Worm (Caenorhabditis elegans): Measurements from ENCODE around the gene Y37D8A.25.

The Y37D8A.25 gene

DNA sequence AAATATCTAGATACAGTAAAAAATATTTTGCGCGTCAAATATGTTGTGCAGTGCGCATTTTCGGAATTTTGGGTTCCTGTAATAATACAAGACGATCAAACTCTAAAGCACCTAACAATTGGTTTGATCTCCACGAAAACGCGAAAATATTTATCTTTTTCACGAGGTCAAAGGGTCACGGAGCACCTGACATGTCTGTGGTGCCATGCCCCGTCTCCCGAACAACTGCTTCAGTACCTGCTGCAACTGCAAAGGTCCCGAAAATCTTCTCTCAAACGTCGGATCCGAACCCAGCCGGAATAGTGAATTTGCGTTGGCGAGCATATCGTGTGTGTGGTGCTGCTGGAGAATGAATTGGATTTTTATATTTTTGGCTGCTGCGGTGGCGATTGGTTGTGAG lies at the start of gene Y37D8A.25, which contains the start of gene Y37D8A.2:
Y37D8A.25 (minus strand) TSS at position 345 of the 400 bp plus-strand sequence.
Y37D8A.2 (plus strand) TSS at position 285 of the 400 bp plus-strand sequence.
- TF ChIP-seq W03F9.2 (tag; optimal IDR thresholded peaks at IDR 0.05) (no peak), him-1 (tag; optimal IDR thresholded peaks at IDR 0.05) (no peak), dao-5 (tag; optimal IDR thresholded peaks at IDR 0.05) (no peak)

ce11 chrIII:12864648-12865047 lies 44.6 kb upstream of the Y37D8A.25 start, which contains the start of gene Y37D8A.8:
TSS of gene Y37D8A.8 (plus strand) at chrIII:12864948.
- no peak for TF ChIP-seq dao-5 (tag; optimal IDR thresholded peaks at IDR 0.05)
- no peak for TF ChIP-seq him-1 (tag; optimal IDR thresholded peaks at IDR 0.05)

- TF ChIP-seq him-1 (tag; optimal IDR thresholded peaks at IDR 0.05) (no peak), dao-5 (tag; optimal IDR thresholded peaks at IDR 0.05) (no peak), W03F9.2 (tag; optimal IDR thresholded peaks at IDR 0.05) (no peak)
These were observed 40.1 kb upstream of the Y37D8A.25 start for ce11 chrIII:12860119-12860518.

ce11 chrIII:12856628-12857027 lies 36.6 kb upstream of the Y37D8A.25 start, which contains the start of gene Y37D8A.26:
TSS of gene Y37D8A.26 (minus strand) at chrIII:12856728.
- TF ChIP-seq him-1 (tag; optimal IDR thresholded peaks at IDR 0.05) (no peak), dao-5 (tag; optimal IDR thresholded peaks at IDR 0.05) (no peak), W03F9.2 (tag; optimal IDR thresholded peaks at IDR 0.05) (no peak)

DNA sequence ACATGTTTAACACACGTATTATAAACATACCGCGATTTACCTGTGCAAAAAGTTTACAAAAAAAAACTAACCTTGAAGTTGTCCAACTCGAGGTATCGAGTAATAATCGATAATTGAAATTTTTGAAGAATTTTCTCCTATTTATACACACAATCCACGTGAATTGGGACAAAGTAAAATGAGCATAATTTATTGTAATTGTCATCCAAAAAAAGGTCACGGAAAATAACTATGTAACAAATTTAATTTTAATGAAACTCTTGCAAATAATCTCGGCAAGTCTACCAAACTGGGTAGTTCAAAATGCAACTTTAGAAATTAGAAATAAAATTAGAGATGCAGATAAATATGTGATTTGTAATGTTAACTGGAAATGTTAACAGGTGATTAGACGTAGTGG lies 35.3 kb upstream of the Y37D8A.25 start, which contains the start of gene Y37D8A.5:
Y37D8A.5 (minus strand) TSS at position 101 of the 400 bp plus-strand sequence.
- no peak for TF ChIP-seq dao-5 (tag; optimal IDR thresholded peaks at IDR 0.05)
- no peak for TF ChIP-seq W03F9.2 (tag; optimal IDR thresholded peaks at IDR 0.05)

- TF ChIP-seq W03F9.2 (tag; optimal IDR thresholded peaks at IDR 0.05) (no peak), him-1 (tag; optimal IDR thresholded peaks at IDR 0.05) (no peak), dao-5 (tag; optimal IDR thresholded peaks at IDR 0.05) (no peak)
These were observed 31.0 kb upstream of the Y37D8A.25 start for ce11 chrIII:12851034-12851433.

- no peak for TF ChIP-seq him-1 (tag; optimal IDR thresholded peaks at IDR 0.05)
- no peak for TF ChIP-seq dao-5 (tag; optimal IDR thresholded peaks at IDR 0.05)
- TF ChIP-seq W03F9.2 (tag; optimal IDR thresholded peaks at IDR 0.05), result no peak
These were observed 29.6 kb upstream of the Y37D8A.25 start for ce11 chrIII:12849691-12850090.

DNA sequence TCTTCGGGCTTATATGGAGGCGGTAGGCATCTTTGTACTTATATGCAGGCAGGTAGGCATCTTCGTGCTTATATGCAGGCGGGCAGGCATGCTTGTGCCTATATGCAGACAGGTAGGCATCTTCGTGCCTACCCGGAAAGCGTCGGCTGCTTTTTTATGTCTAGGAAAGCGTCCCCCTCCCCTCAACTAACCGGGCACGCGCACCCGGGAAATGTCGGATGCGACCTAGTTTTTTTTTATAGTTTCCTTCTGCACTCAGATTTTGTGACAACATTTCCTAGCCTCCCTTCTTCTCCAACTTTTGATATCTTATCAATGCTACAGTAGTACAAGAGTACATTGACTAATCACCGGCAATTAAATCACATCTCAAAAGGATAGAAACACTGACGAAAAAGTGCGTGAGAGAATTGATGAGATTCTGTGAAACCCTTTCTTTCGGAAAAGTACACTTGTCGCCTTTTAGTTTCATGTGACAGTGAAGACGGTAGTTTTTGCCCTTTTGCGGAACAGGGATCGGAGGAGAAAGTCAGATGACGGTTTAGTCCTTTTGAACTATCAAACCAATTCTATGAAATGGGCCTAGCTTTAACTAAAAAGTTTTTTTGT lies 29.0 kb upstream of the Y37D8A.25 start:
- TF ChIP-seq W03F9.2 (tag; optimal IDR thresholded peaks at IDR 0.05), result no peak
- TF ChIP-seq him-1 (tag; optimal IDR thresholded peaks at IDR 0.05), result no peak
- TF ChIP-seq dao-5 (tag; optimal IDR thresholded peaks at IDR 0.05), result no peak

ce11 chrIII:12847623-12848022 lies 27.6 kb upstream of the Y37D8A.25 start:
- TF ChIP-seq W03F9.2 (tag; optimal IDR thresholded peaks at IDR 0.05) (no peak), him-1 (tag; optimal IDR thresholded peaks at IDR 0.05) (no peak), dao-5 (tag; optimal IDR thresholded peaks at IDR 0.05) (no peak)

DNA sequence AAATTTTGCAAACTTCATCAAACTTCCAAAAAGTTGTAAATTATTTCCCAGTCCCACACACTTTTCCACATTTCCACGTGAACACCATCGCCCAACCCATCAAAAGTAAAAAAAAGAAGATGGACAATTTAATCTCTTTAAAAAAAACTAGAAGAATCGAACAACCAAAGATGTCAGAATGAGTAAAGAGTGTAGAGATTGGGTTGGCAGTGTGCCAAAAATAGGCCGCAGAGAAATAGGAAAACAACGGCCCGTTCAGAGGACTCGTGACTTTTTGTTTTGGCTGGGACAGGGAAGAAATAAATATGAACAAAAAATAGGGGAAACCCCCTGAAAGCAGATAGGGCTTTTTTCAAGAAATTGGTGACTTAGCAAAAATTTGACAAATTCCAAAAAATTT lies 22.8 kb upstream of the Y37D8A.25 start:
- TF ChIP-seq dao-5 (tag; optimal IDR thresholded peaks at IDR 0.05) (no peak), W03F9.2 (tag; optimal IDR thresholded peaks at IDR 0.05) (peak; percentile 16), him-1 (tag; optimal IDR thresholded peaks at IDR 0.05) (no peak)

DNA sequence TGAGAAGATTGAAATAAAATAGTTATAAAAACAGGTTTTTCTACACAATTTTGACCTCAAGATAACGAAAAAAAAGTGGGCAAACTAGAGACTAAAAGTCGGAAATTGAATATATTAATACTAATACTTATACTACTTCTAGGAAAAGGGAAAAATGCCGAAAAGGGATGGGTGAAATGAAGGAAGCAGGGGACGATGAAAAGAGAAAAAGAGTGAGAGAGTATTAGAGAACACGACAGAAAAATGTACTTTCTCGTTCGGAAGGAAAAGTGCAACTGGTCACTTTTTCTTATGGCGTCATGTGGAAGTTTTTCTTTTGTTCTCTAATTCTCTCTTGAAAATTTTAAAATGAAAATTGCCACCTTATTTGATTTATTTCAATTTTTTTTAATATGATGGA lies 21.3 kb upstream of the Y37D8A.25 start:
- peak; percentile 40 for TF ChIP-seq W03F9.2 (tag; optimal IDR thresholded peaks at IDR 0.05)
- TF ChIP-seq him-1 (tag; optimal IDR thresholded peaks at IDR 0.05), result no peak

ce11 chrIII:12840204-12840603 lies 20.2 kb upstream of the Y37D8A.25 start:
- no peak for TF ChIP-seq dao-5 (tag; optimal IDR thresholded peaks at IDR 0.05)
- no peak for TF ChIP-seq W03F9.2 (tag; optimal IDR thresholded peaks at IDR 0.05)
- no peak for TF ChIP-seq him-1 (tag; optimal IDR thresholded peaks at IDR 0.05)

- no peak for TF ChIP-seq W03F9.2 (tag; optimal IDR thresholded peaks at IDR 0.05)
These were observed 18.9 kb upstream of the Y37D8A.25 start, which contains the start of gene Y37D8A.4 for ce11 chrIII:12838913-12839366. TSS of gene Y37D8A.4 (minus strand) at chrIII:12838963.

ce11 chrIII:12838299-12838698 lies 18.2 kb upstream of the Y37D8A.25 start:
- TF ChIP-seq W03F9.2 (tag; optimal IDR thresholded peaks at IDR 0.05) (no peak), him-1 (tag; optimal IDR thresholded peaks at IDR 0.05) (no peak)

ce11 chrIII:12836742-12837285 lies 16.8 kb upstream of the Y37D8A.25 start:
- no peak for TF ChIP-seq dao-5 (tag; optimal IDR thresholded peaks at IDR 0.05)
- no peak for TF ChIP-seq W03F9.2 (tag; optimal IDR thresholded peaks at IDR 0.05)
- no peak for TF ChIP-seq him-1 (tag; optimal IDR thresholded peaks at IDR 0.05)

Data from whole organism, L4/young adult.